Fruit fly (Drosophila melanogaster) whole organism, embryonic: ENCODE results near the gene Fer2LCH.

ENCODE experiments used
- Abd-B ChIP-seq: fragments of 200-800 bp; sonication (Bioruptor generic); optimal IDR thresholded peaks from 2 replicates; lab custom pipeline; 2018; ENCODE audit warnings: missing biosample characterization, mild to moderate bottlenecking, missing genetic modification characterization, moderate library complexity
- Ada2b ChIP-seq: fragments of 200-800 bp; sonication (Bioruptor generic); IDR thresholded peaks from 2 replicates; pipeline ENCODE4 v1.3.6; 2022; ENCODE audit warnings: missing biosample characterization, missing genetic modification characterization
- Atf-2 ChIP-seq: fragments of 200-800 bp; sonication (Bioruptor generic); optimal IDR thresholded peaks from 2 replicates; lab custom pipeline; 2016; ENCODE audit warnings: missing biosample characterization, missing genetic modification characterization
- B-H1 ChIP-seq: fragments of 200-800 bp; sonication (Bioruptor generic); IDR thresholded peaks from 3 replicates; pipeline ENCODE4 v1.3.6; 2022; ENCODE audit warnings: missing biosample characterization, missing genetic modification characterization
- CG10565 ChIP-seq: fragments of 200-800 bp; sonication (Bioruptor generic); optimal IDR thresholded peaks from 3 replicates; lab custom pipeline; 2016; ENCODE audit warnings: missing biosample characterization, mild to moderate bottlenecking, missing genetic modification characterization
- CG11247 ChIP-seq: fragments of 200-800 bp; sonication (Bioruptor generic); IDR thresholded peaks from 2 replicates; pipeline ENCODE4 v1.3.6; 2022; ENCODE audit warnings: missing biosample characterization, missing genetic modification characterization
- CG1233 ChIP-seq: fragments of 200-800 bp; sonication (Bioruptor generic); optimal IDR thresholded peaks from 4 replicates; lab custom pipeline; 2018; ENCODE audit warnings: missing biosample characterization, mild to moderate bottlenecking, missing genetic modification characterization
- CG17186 ChIP-seq: fragments of 200-800 bp; sonication (Bioruptor generic); optimal IDR thresholded peaks from 3 replicates; lab custom pipeline; 2017; ENCODE audit warnings: missing biosample characterization, missing genetic modification reagents, missing genetic modification characterization
- CG17328 ChIP-seq: fragments of 200-800 bp; sonication (Bioruptor generic); IDR thresholded peaks from 2 replicates; pipeline ENCODE4 v1.3.6; 2022; ENCODE audit warnings: missing biosample characterization, missing genetic modification characterization
- CG17829 ChIP-seq: fragments of 200-800 bp; optimal IDR thresholded peaks from 2 replicates; lab custom pipeline; 2019; ENCODE audit warnings: missing biosample characterization, mild to moderate bottlenecking, missing genetic modification characterization, moderate library complexity
- CG2120 ChIP-seq: fragments of 200-800 bp; sonication (Bioruptor generic); optimal IDR thresholded peaks from 3 replicates; lab custom pipeline; 2016; ENCODE audit warnings: missing biosample characterization, missing genetic modification characterization
- CG31388 ChIP-seq: fragments of 200-800 bp; sonication (Bioruptor generic); optimal IDR thresholded peaks from 2 replicates; lab custom pipeline; 2016; ENCODE audit warnings: missing biosample characterization, missing genetic modification characterization
- CG3163 ChIP-seq: fragments of 200-800 bp; sonication (Bioruptor generic); optimal IDR thresholded peaks from 3 replicates; lab custom pipeline; 2016; ENCODE audit warnings: missing biosample characterization, missing genetic modification characterization
- CG33213 ChIP-seq: fragments of 200-800 bp; sonication (Bioruptor generic); optimal IDR thresholded peaks from 3 replicates; lab custom pipeline; 2016; ENCODE audit warnings: missing biosample characterization, missing genetic modification characterization
- CG34376 ChIP-seq: fragments of 200-800 bp; sonication (Bioruptor generic); optimal IDR thresholded peaks from 2 replicates; lab custom pipeline; 2018; ENCODE audit warnings: missing biosample characterization, mild to moderate bottlenecking, missing genetic modification characterization
- CG42726 ChIP-seq: fragments of 200-800 bp; sonication (Bioruptor generic); IDR thresholded peaks from 2 replicates; pipeline ENCODE4 v1.3.6; 2022; ENCODE audit warnings: missing biosample characterization, missing genetic modification characterization; ENCODE audit not compliant: partially characterized antibody
- CG6689 ChIP-seq: fragments of 200-800 bp; sonication (Bioruptor generic); IDR thresholded peaks from 2 replicates; pipeline ENCODE4 v1.3.6; 2022; ENCODE audit warnings: missing biosample characterization, missing genetic modification characterization
- CG7271 ChIP-seq: fragments of 200-800 bp; sonication (Bioruptor generic); optimal IDR thresholded peaks from 2 replicates; lab custom pipeline; 2018; ENCODE audit warnings: missing biosample characterization, mild to moderate bottlenecking, missing genetic modification characterization, moderate library complexity
- CG7963 ChIP-seq: fragments of 200-800 bp; sonication (Bioruptor generic); IDR thresholded peaks from 3 replicates; pipeline ENCODE4 v1.3.6; 2022; ENCODE audit warnings: missing biosample characterization, missing genetic modification characterization; ENCODE audit not compliant: partially characterized antibody
- CG8290 ChIP-seq, 3 experiments: fragments of 200-800 bp; sonication (Bioruptor generic); optimal IDR thresholded peaks; 2 replicates each; lab custom pipeline; 2016 to 2019; ENCODE audit warnings: missing biosample characterization in 3 of 3, missing genetic modification characterization in 3 of 3, mild to moderate bottlenecking in 2 of 3, moderate library complexity in 1 of 3
- CG9797 ChIP-seq: fragments of 200-800 bp; sonication (Bioruptor generic); optimal IDR thresholded peaks from 3 replicates; lab custom pipeline; 2018; ENCODE audit warnings: missing biosample characterization, mild to moderate bottlenecking, missing genetic modification characterization
- Chrac-16 ChIP-seq: fragments of 200-800 bp; sonication (Bioruptor generic); optimal IDR thresholded peaks from 3 replicates; lab custom pipeline; 2016; ENCODE audit warnings: missing biosample characterization, missing genetic modification characterization
- Dip2 ChIP-seq: fragments of 200-800 bp; sonication (Bioruptor generic); IDR thresholded peaks from 2 replicates; pipeline ENCODE4 v1.3.6; 2022; ENCODE audit warnings: missing biosample characterization, missing genetic modification characterization
- Fer2 ChIP-seq: fragments of 200-800 bp; sonication (Bioruptor generic); optimal IDR thresholded peaks from 2 replicates; lab custom pipeline; 2018; ENCODE audit warnings: missing biosample characterization, mild to moderate bottlenecking, missing genetic modification characterization, moderate library complexity
- HmgZ ChIP-seq: fragments of 200-800 bp; sonication (Bioruptor generic); optimal IDR thresholded peaks from 2 replicates; lab custom pipeline; 2018; ENCODE audit warnings: missing biosample characterization, mild to moderate bottlenecking, missing genetic modification characterization
- Hr78 ChIP-seq, 2 experiments: fragments of 200-800 bp in 1 of 2; fragments of >200 bp in 1 of 2; sonication (Bioruptor generic) in 1 of 2; optimal IDR thresholded peaks; 2 replicates each; lab custom pipeline; 2017 to 2019; ENCODE audit warnings: missing biosample characterization in 2 of 2, missing genetic modification characterization in 2 of 2, mild to moderate bottlenecking in 1 of 2, moderate library complexity in 1 of 2
- Jarid2 ChIP-seq: fragments of 200-800 bp; sonication (Bioruptor generic); optimal IDR thresholded peaks from 3 replicates; lab custom pipeline; 2017; ENCODE audit warnings: mild to moderate bottlenecking, missing biosample characterization, missing genetic modification reagents, missing genetic modification characterization
- Lhr ChIP-seq: fragments of 200-800 bp; sonication (Bioruptor generic); optimal IDR thresholded peaks from 3 replicates; lab custom pipeline; 2017; ENCODE audit warnings: mild to moderate bottlenecking, missing biosample characterization, missing genetic modification reagents, missing genetic modification characterization
- MESR4 ChIP-seq: fragments of 200-800 bp; sonication (Bioruptor generic); optimal IDR thresholded peaks from 2 replicates; lab custom pipeline; 2018; ENCODE audit warnings: missing biosample characterization, mild to moderate bottlenecking, missing genetic modification characterization, moderate library complexity
- Oaz ChIP-seq: fragments of 200-800 bp; sonication (Bioruptor generic); IDR thresholded peaks from 2 replicates; pipeline ENCODE4 v1.3.6; 2022; ENCODE audit warnings: missing biosample characterization, missing genetic modification characterization
- Pdp1 ChIP-seq, 2 experiments: fragments of 200-800 bp; sonication (Bioruptor generic); optimal IDR thresholded peaks; 3 replicates each; lab custom pipeline; 2016; ENCODE audit warnings: missing biosample characterization in 2 of 2, missing genetic modification characterization in 2 of 2, mild to moderate bottlenecking in 1 of 2, moderate library complexity in 1 of 2
- Sry-β ChIP-seq: fragments of 200-800 bp; sonication (Bioruptor generic); optimal IDR thresholded peaks from 2 replicates; lab custom pipeline; 2018; ENCODE audit warnings: missing biosample characterization, mild to moderate bottlenecking, missing genetic modification characterization, moderate library complexity
- amos ChIP-seq: fragments of 200-800 bp; sonication (Bioruptor generic); IDR thresholded peaks from 2 replicates; pipeline ENCODE4 v1.3.6; 2022; ENCODE audit warnings: missing biosample characterization, missing genetic modification characterization; ENCODE audit not compliant: partially characterized antibody
- ato ChIP-seq: fragments of 200-800 bp; sonication (Bioruptor generic); IDR thresholded peaks from 2 replicates; pipeline ENCODE4 v1.3.6; 2022; ENCODE audit warnings: missing biosample characterization, missing genetic modification characterization; ENCODE audit not compliant: partially characterized antibody
- bowl ChIP-seq: fragments of 200-800 bp; sonication (Bioruptor generic); IDR thresholded peaks from 2 replicates; pipeline ENCODE4 v1.3.6; 2022; ENCODE audit warnings: missing biosample characterization, missing genetic modification characterization
- ftz-f1 ChIP-seq: fragments of 200-800 bp; sonication (Bioruptor generic); optimal IDR thresholded peaks from 2 replicates; lab custom pipeline; 2016; ENCODE audit warnings: missing biosample characterization, missing genetic modification characterization
- gce ChIP-seq: fragments of 200-800 bp; sonication (Bioruptor generic); IDR thresholded peaks from 3 replicates; pipeline ENCODE4 v1.3.6; 2022; ENCODE audit warnings: missing biosample characterization, missing genetic modification characterization
- maf-S ChIP-seq: fragments of 200-800 bp; sonication (Bioruptor generic); optimal IDR thresholded peaks from 2 replicates; lab custom pipeline; 2016; ENCODE audit warnings: missing biosample characterization, missing genetic modification characterization
- nerfin-1 ChIP-seq: fragments of 200-800 bp; sonication (Bioruptor generic); optimal IDR thresholded peaks from 3 replicates; lab custom pipeline; 2019; ENCODE audit warnings: missing biosample characterization, mild to moderate bottlenecking, missing genetic modification characterization, moderate library complexity
- onecut ChIP-seq: fragments of 200-800 bp; sonication (Bioruptor generic); IDR thresholded peaks from 2 replicates; pipeline ENCODE4 v1.3.6; 2022; ENCODE audit warnings: missing biosample characterization, missing genetic modification characterization
- pfk ChIP-seq: fragments of 200-800 bp; sonication (Bioruptor generic); optimal IDR thresholded peaks from 2 replicates; lab custom pipeline; 2018; ENCODE audit warnings: missing biosample characterization, mild to moderate bottlenecking, missing genetic modification characterization, moderate library complexity
- phol ChIP-seq: fragments of 200-800 bp; sonication (Bioruptor generic); optimal IDR thresholded peaks from 3 replicates; lab custom pipeline; 2018; ENCODE audit warnings: missing biosample characterization, mild to moderate bottlenecking, missing genetic modification characterization, moderate library complexity
- sim ChIP-seq: fragments of 200-800 bp; sonication (Bioruptor generic); IDR thresholded peaks from 2 replicates; pipeline ENCODE4 v1.3.6; 2022; ENCODE audit warnings: missing biosample characterization, missing genetic modification characterization
- slbo ChIP-seq: fragments of 200-800 bp; sonication (Bioruptor generic); IDR thresholded peaks from 2 replicates; pipeline ENCODE4 v1.3.6; 2022; ENCODE audit warnings: missing biosample characterization, missing genetic modification characterization
- so ChIP-seq: fragments of 200-800 bp; sonication (Bioruptor generic); IDR thresholded peaks from 3 replicates; pipeline ENCODE4 v1.3.6; 2022; ENCODE audit warnings: missing biosample characterization, missing genetic modification characterization
- sob ChIP-seq: fragments of 200-800 bp; sonication (Bioruptor generic); IDR thresholded peaks from 2 replicates; pipeline ENCODE4 v1.3.6; 2022; ENCODE audit warnings: missing biosample characterization, missing genetic modification characterization
- tap ChIP-seq: fragments of 200-800 bp; optimal IDR thresholded peaks from 3 replicates; lab custom pipeline; 2019; ENCODE audit warnings: missing biosample characterization, mild to moderate bottlenecking, missing genetic modification characterization, moderate library complexity
- unpg ChIP-seq: fragments of 200-800 bp; sonication (Bioruptor generic); optimal IDR thresholded peaks from 3 replicates; lab custom pipeline; 2018; ENCODE audit warnings: missing biosample characterization, mild to moderate bottlenecking, missing genetic modification characterization, moderate library complexity

The Fer2LCH gene

DNA sequence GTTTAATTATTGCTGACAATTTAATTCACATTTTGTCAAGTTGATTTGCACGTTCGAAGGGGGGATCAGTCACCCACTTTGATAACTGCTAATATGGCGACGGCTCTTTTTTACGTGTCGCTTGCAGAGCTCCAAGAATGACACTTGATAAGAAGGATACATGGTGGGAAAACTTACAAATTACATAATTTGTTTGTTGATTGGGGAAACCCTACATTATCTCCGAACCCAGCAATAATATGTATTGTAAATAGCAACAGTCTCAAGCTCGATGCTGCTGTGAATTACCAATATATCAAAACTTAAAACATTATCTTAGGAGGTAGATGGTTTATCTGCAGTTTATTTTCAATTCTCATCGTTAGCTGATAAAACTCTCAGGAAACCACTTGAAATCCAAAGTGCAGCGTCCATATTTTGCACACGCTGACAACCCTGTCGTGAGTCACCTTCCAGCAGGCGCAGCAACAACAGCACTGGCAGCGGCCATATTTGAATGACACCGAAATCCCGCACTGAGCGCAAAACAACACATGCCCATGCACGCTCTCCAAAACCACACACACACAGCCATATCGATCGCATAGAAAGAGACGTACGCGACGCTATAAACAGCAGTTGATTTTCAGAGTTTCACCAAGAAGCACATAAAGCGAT, 739 bp downstream of the Fer2LCH start (continued):
- TF ChIP-seq CG11247 (peak; percentile 83), CG17328 (GFP tag; lab: Robert Waterston, UW) (peak; percentile 85), bowl (GFP tag; lab: Robert Waterston, UW) (peak; percentile 80), CG2120 (GFP tag; lab: Kevin White, UChicago) (peak; percentile 97), slbo (GFP tag; lab: Robert Waterston, UW) (peak; percentile 94), CG33213 (GFP tag; lab: Kevin White, UChicago) (peak; percentile 94), Lhr (GFP tag; lab: Kevin White, UChicago) (peak; percentile 94), CG7271 (tag; lab: Kevin White, UChicago) (peak; percentile 17), CG3163 (no peak), CG9797 (peak; percentile 53), gce (peak; percentile 79; the same call in 1 of the 3 replicates), CG17186 (GFP tag; lab: Kevin White, UChicago) (peak; percentile 88), CG8290 (GFP tag; optimal IDR thresholded peaks at IDR 0.05; lab: Kevin White, UChicago) (peak; percentile 91), CG8290 (tag; optimal IDR thresholded peaks at IDR 0.05; lab: Kevin White, UChicago) (peak; percentile 93 to 95), CG10565 (GFP tag; lab: Kevin White, UChicago) (peak; percentile 86), onecut (GFP tag; lab: Robert Waterston, UW) (peak; percentile 85), Fer2 (tag; lab: Kevin White, UChicago) (peak; percentile 90), CG34376 (GFP tag; lab: Kevin White, UChicago) (peak; percentile 97), CG42726 (GFP tag; lab: Robert Waterston, UW) (0 out of 2 replicates have a peak, but pooled peaks have one; percentile 21), Abd-B (GFP tag; lab: Kevin White, UChicago) (peak; percentile 95), phol (tag; lab: Kevin White, UChicago) (peak; percentile 92), pfk (no peak), CG7963 (no peak), unpg (GFP tag; lab: Kevin White, UChicago) (peak; percentile 88), CG17829 (peak; percentile 94), Oaz (peak; percentile 86), Chrac-16 (GFP tag; lab: Kevin White, UChicago) (peak; percentile 95), ftz-f1 (GFP tag; lab: Kevin White, UChicago) (peak; percentile 66), CG1233 (GFP tag; lab: Kevin White, UChicago) (peak; percentile 97), sim (GFP tag; lab: Robert Waterston, UW) (peak; percentile 75), B-H1 (GFP tag; lab: Robert Waterston, UW) (peak; percentile 84), nerfin-1 (peak; percentile 85), sob (GFP tag; lab: Robert Waterston, UW) (peak; percentile 85), Sry-β (GFP tag; lab: Kevin White, UChicago) (peak; percentile 76), Dip2 (peak; percentile 51), Jarid2 (GFP tag; lab: Kevin White, UChicago) (peak; percentile 79), tap (tag; lab: Kevin White, UChicago) (peak; percentile 86), CG6689 (GFP tag; lab: Robert Waterston, UW) (peak; percentile 93), amos (GFP tag; lab: Robert Waterston, UW) (no peak; the same call in 1 of the 2 replicates), maf-S (GFP tag; lab: Kevin White, UChicago) (peak; percentile 95), ato (GFP tag; lab: Robert Waterston, UW) (peak; percentile 14; the same call in 1 of the 2 replicates), CG31388 (peak; percentile 86), Ada2b (GFP tag; lab: Robert Waterston, UW) (peak; percentile 86), Hr78 (GFP tag; optimal IDR thresholded peaks at IDR 0.05; lab: Kevin White, UChicago) (peak in 1 of 2 experiments; percentile 92), MESR4 (GFP tag; lab: Kevin White, UChicago) (peak; percentile 4), Pdp1 (GFP tag; optimal IDR thresholded peaks at IDR 0.05; lab: Kevin White, UChicago) (peak; percentile 98), Atf-2 (GFP tag; lab: Kevin White, UChicago) (peak; percentile 99), so (GFP tag; lab: Robert Waterston, UW) (peak; percentile 89), HmgZ (peak; percentile 93)
